Worm (Caenorhabditis elegans) whole organism, L3 larva: ENCODE data around the gene gadr-4.
"Not testable (repeated sequence)": the region's sequence is repeated elsewhere in the genome, so short reads cannot be mapped to it uniquely, and the experiment has no call there.

Experiments used
- ZK546.5 ChIP-seq: sonication (generic microtip); optimal IDR thresholded peaks from 2 replicates; lab custom pipeline; 2017; ENCODE audit warnings: missing biosample characterization, missing genetic modification characterization
- ama-1 ChIP-seq: fragments of 150-350 bp; optimal IDR thresholded peaks from 2 replicates; lab custom pipeline; 2018
- ceh-28 ChIP-seq: fragments of 150-350 bp; optimal IDR thresholded peaks from 2 replicates; lab custom pipeline; 2014; ENCODE audit warnings: missing biosample characterization, missing genetic modification reagents, missing genetic modification characterization
- daf-12 ChIP-seq: fragments of 150-350 bp; optimal IDR thresholded peaks from 2 replicates; lab custom pipeline; 2014; ENCODE audit warnings: missing biosample characterization, missing genetic modification reagents, missing genetic modification characterization
- elt-1 ChIP-seq: fragments of 150-350 bp; optimal IDR thresholded peaks from 2 replicates; lab custom pipeline; 2014; ENCODE audit warnings: missing biosample characterization, missing genetic modification characterization
- lin-39 ChIP-seq: fragments of 150-350 bp; optimal IDR thresholded peaks from 2 replicates; lab custom pipeline; 2018; ENCODE audit warnings: missing biosample characterization, missing genetic modification reagents, missing genetic modification characterization
- mdl-1 ChIP-seq: fragments of 150-350 bp; optimal IDR thresholded peaks from 2 replicates; lab custom pipeline; 2014; ENCODE audit warnings: missing biosample characterization, missing genetic modification characterization
- nhr-12 ChIP-seq: fragments of 150-350 bp; optimal IDR thresholded peaks from 2 replicates; lab custom pipeline; 2014; ENCODE audit warnings: missing biosample characterization, missing genetic modification characterization
- nhr-28 ChIP-seq: fragments of 150-350 bp; optimal IDR thresholded peaks from 2 replicates; lab custom pipeline; 2014; ENCODE audit warnings: missing biosample characterization, missing genetic modification characterization
- nhr-77 ChIP-seq: fragments of 150-350 bp; optimal IDR thresholded peaks from 2 replicates; lab custom pipeline; 2014; ENCODE audit warnings: missing biosample characterization, missing genetic modification characterization
- snpc-4 ChIP-seq: fragments of 150-350 bp; optimal IDR thresholded peaks from 2 replicates; lab custom pipeline; 2014; ENCODE audit warnings: missing biosample characterization, missing genetic modification characterization

DNA sequence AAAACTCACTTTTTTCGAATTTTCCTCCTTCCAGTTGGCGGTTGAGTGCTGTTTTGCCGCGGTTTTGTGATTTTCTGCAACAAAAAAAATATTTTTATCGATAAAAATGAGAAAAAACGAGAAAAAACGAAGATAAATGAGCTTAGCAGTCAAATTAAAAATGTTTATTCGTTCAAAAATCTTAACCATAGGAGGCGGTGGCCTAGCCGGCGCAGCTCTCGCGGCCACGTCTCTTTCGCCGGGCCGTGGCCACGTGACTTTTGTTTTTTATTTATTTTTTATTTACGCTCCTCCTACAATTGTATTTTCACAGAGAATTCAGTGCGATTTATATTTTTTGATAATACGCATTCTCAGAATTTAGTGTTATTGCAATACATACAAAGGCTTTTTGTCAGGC is 12.7 kb downstream of the gadr-4 start:
- TF ChIP-seq ceh-28 (tag; lab: Kevin White, UChicago); lin-39; ama-1 (lab: Kevin White, UChicago); nhr-12; elt-1; daf-12; nhr-77 (tag; lab: Kevin White, UChicago); snpc-4 (tag; lab: Kevin White, UChicago); nhr-28 (tag; lab: Kevin White, UChicago); ZK546.5 (tag; lab: Kevin White, UChicago); mdl-1 (tag; lab: Kevin White, UChicago): not testable (repeated sequence)
